Fruit fly (Drosophila melanogaster) whole organism, embryonic: ENCODE results near the gene MBD-like.

ENCODE experiments used
- Atf6 ChIP-seq: fragments of 200-800 bp; sonication (Bioruptor generic); IDR thresholded peaks from 2 replicates; pipeline ENCODE4 v1.3.6; 2022; ENCODE audit warnings: missing biosample characterization, missing genetic modification characterization
- B-H1 ChIP-seq: fragments of 200-800 bp; sonication (Bioruptor generic); IDR thresholded peaks from 3 replicates; pipeline ENCODE4 v1.3.6; 2022; ENCODE audit warnings: missing biosample characterization, missing genetic modification characterization
- Bdp1 ChIP-seq: fragments of 200-800 bp; sonication (Bioruptor generic); optimal IDR thresholded peaks from 3 replicates; lab custom pipeline; 2016; ENCODE audit warnings: missing biosample characterization, missing genetic modification characterization
- C15 ChIP-seq: fragments of 200-800 bp; sonication (Bioruptor generic); IDR thresholded peaks from 3 replicates; pipeline ENCODE4 v1.3.6; 2022; ENCODE audit warnings: missing biosample characterization, missing genetic modification characterization
- CG11456 ChIP-seq: fragments of 200-800 bp; sonication (Bioruptor generic); IDR thresholded peaks from 3 replicates; pipeline ENCODE4 v1.3.6; 2022; ENCODE audit warnings: missing biosample characterization, missing genetic modification characterization
- CG12236 ChIP-seq: fragments of 200-800 bp; sonication (Bioruptor generic); optimal IDR thresholded peaks from 2 replicates; lab custom pipeline; 2016; ENCODE audit warnings: missing biosample characterization, missing genetic modification characterization
- CG12744 ChIP-seq: fragments of 200-800 bp; sonication (Bioruptor generic); optimal IDR thresholded peaks from 2 replicates; lab custom pipeline; 2016; ENCODE audit warnings: missing biosample characterization, missing genetic modification characterization
- CG13775 ChIP-seq: fragments of 200-800 bp; sonication (Bioruptor generic); optimal IDR thresholded peaks from 3 replicates; lab custom pipeline; 2017; ENCODE audit warnings: missing biosample characterization, mild to moderate bottlenecking, missing genetic modification characterization
- CG15514 ChIP-seq: fragments of 200-800 bp; sonication (Bioruptor generic); optimal IDR thresholded peaks from 3 replicates; lab custom pipeline; 2017; ENCODE audit warnings: missing biosample characterization, missing genetic modification characterization, mild to moderate bottlenecking, moderate library complexity, missing genetic modification reagents
- CG16863 ChIP-seq: fragments of 200-800 bp; sonication (Bioruptor generic); optimal IDR thresholded peaks from 3 replicates; lab custom pipeline; 2016; ENCODE audit warnings: missing biosample characterization, missing genetic modification characterization
- CG17829 ChIP-seq: fragments of 200-800 bp; optimal IDR thresholded peaks from 2 replicates; lab custom pipeline; 2019; ENCODE audit warnings: missing biosample characterization, mild to moderate bottlenecking, missing genetic modification characterization, moderate library complexity
- CG18011 ChIP-seq: fragments of 200-800 bp; sonication (Bioruptor generic); optimal IDR thresholded peaks from 2 replicates; lab custom pipeline; 2017; ENCODE audit warnings: missing biosample characterization, missing genetic modification characterization, mild to moderate bottlenecking, moderate library complexity, missing genotype
- CG2129 ChIP-seq: fragments of 200-800 bp; sonication (Bioruptor generic); IDR thresholded peaks from 2 replicates; pipeline ENCODE4 v1.3.6; 2022; ENCODE audit warnings: missing biosample characterization, missing genetic modification characterization; ENCODE audit not compliant: partially characterized antibody
- CG32772 ChIP-seq: fragments of 200-800 bp; sonication (Bioruptor generic); IDR thresholded peaks from 2 replicates; pipeline ENCODE4 v1.3.6; 2022; ENCODE audit warnings: missing biosample characterization, missing genetic modification characterization
- CG3407 ChIP-seq: fragments of 200-800 bp; sonication (Bioruptor generic); optimal IDR thresholded peaks from 2 replicates; lab custom pipeline; 2018; ENCODE audit warnings: missing biosample characterization, mild to moderate bottlenecking, missing genetic modification characterization
- CG3995 ChIP-seq: fragments of 200-800 bp; sonication (Bioruptor generic); optimal IDR thresholded peaks from 3 replicates; lab custom pipeline; 2016; ENCODE audit warnings: missing biosample characterization, missing genetic modification characterization
- CG6175 ChIP-seq: fragments of 200-800 bp; sonication (Bioruptor generic); IDR thresholded peaks from 3 replicates; pipeline ENCODE4 v1.3.6; 2022; ENCODE audit warnings: missing biosample characterization, missing genetic modification characterization
- CG9727 ChIP-seq: fragments of 200-800 bp; sonication (Bioruptor generic); optimal IDR thresholded peaks from 3 replicates; lab custom pipeline; 2017; ENCODE audit warnings: missing biosample characterization, mild to moderate bottlenecking, missing genetic modification characterization
- CG9797 ChIP-seq: fragments of 200-800 bp; sonication (Bioruptor generic); optimal IDR thresholded peaks from 3 replicates; lab custom pipeline; 2018; ENCODE audit warnings: missing biosample characterization, mild to moderate bottlenecking, missing genetic modification characterization
- E2f1 ChIP-seq: fragments of 200-800 bp; sonication (Bioruptor generic); IDR thresholded peaks from 2 replicates; pipeline ENCODE4 v1.3.6; 2022; ENCODE audit warnings: missing biosample characterization, missing genetic modification characterization
- Eip74EF ChIP-seq, 2 experiments: fragments of 200-800 bp in 1 of 2; fragments of >200 bp in 1 of 2; sonication (Bioruptor generic) in 1 of 2; optimal IDR thresholded peaks; 2 replicates each; lab custom pipeline; 2017 to 2019; ENCODE audit warnings: missing biosample characterization in 2 of 2, missing genetic modification characterization in 2 of 2, mild to moderate bottlenecking in 1 of 2, moderate library complexity in 1 of 2
- Ets97D ChIP-seq: fragments of 200-800 bp; sonication (Bioruptor generic); optimal IDR thresholded peaks from 3 replicates; lab custom pipeline; 2016; ENCODE audit warnings: missing biosample characterization, missing genetic modification characterization
- H2.0 ChIP-seq: fragments of 200-800 bp; sonication (Bioruptor generic); IDR thresholded peaks from 2 replicates; pipeline ENCODE4 v1.3.6; 2022; ENCODE audit warnings: missing biosample characterization, missing genetic modification characterization
- HLH4C ChIP-seq: fragments of 200-800 bp; sonication (Bioruptor generic); IDR thresholded peaks from 3 replicates; pipeline ENCODE4 v1.3.6; 2022; ENCODE audit warnings: missing biosample characterization, missing genetic modification characterization; ENCODE audit not compliant: partially characterized antibody
- Hmr ChIP-seq: fragments of 200-800 bp; sonication (Bioruptor generic); optimal IDR thresholded peaks from 3 replicates; lab custom pipeline; 2017; ENCODE audit warnings: mild to moderate bottlenecking, missing biosample characterization, missing genetic modification reagents, missing genetic modification characterization
- Hr3 ChIP-seq: fragments of 200-800 bp; sonication (Bioruptor generic); optimal IDR thresholded peaks from 3 replicates; lab custom pipeline; 2016; ENCODE audit warnings: missing biosample characterization, missing genetic modification characterization
- Kr ChIP-seq: fragments of 200-800 bp; sonication (Bioruptor generic); optimal IDR thresholded peaks from 2 replicates; lab custom pipeline; 2017; ENCODE audit warnings: missing biosample characterization, mild to moderate bottlenecking, missing genetic modification characterization
- MTF-1 ChIP-seq: fragments of 200-800 bp; sonication (Bioruptor generic); optimal IDR thresholded peaks from 2 replicates; lab custom pipeline; 2018; ENCODE audit warnings: missing biosample characterization, mild to moderate bottlenecking, missing genetic modification characterization, borderline replicate concordance
- Med ChIP-seq: fragments of 200-800 bp; sonication (Bioruptor generic); peaks from one replicate; lab custom pipeline; 2016; ENCODE audit warnings: missing biosample characterization, missing genetic modification characterization, mild to moderate bottlenecking, inconsistent platforms, moderate library complexity
- Mrtf ChIP-seq: fragments of 200-800 bp; sonication (Bioruptor generic); IDR thresholded peaks from 3 replicates; pipeline ENCODE4 v1.3.6; 2022; ENCODE audit warnings: missing biosample characterization, missing genetic modification characterization
- Neu2 ChIP-seq: fragments of 200-800 bp; sonication (Bioruptor generic); optimal IDR thresholded peaks from 3 replicates; lab custom pipeline; 2016; ENCODE audit warnings: missing biosample characterization, missing genetic modification characterization, borderline replicate concordance
- Ravus ChIP-seq: fragments of 200-800 bp; sonication (Bioruptor generic); IDR thresholded peaks from 2 replicates; pipeline ENCODE4 v1.3.6; 2022; ENCODE audit warnings: missing biosample characterization, missing genetic modification characterization
- Sin3A ChIP-seq: fragments of >200 bp; optimal IDR thresholded peaks from 2 replicates; lab custom pipeline; 2018
- TFAM ChIP-seq: fragments of 200-800 bp; sonication (Bioruptor generic); optimal IDR thresholded peaks from 2 replicates; lab custom pipeline; 2017; ENCODE audit warnings: missing biosample characterization, missing genetic modification characterization, inconsistent platforms
- abd-A ChIP-seq: fragments of 200-800 bp; sonication (Bioruptor generic); optimal IDR thresholded peaks from 3 replicates; lab custom pipeline; 2019; ENCODE audit warnings: missing biosample characterization, mild to moderate bottlenecking, missing genetic modification characterization, moderate library complexity
- amos ChIP-seq: fragments of 200-800 bp; sonication (Bioruptor generic); IDR thresholded peaks from 2 replicates; pipeline ENCODE4 v1.3.6; 2022; ENCODE audit warnings: missing biosample characterization, missing genetic modification characterization; ENCODE audit not compliant: partially characterized antibody
- aop ChIP-seq: fragments of 200-800 bp; sonication (Bioruptor generic); IDR thresholded peaks from 2 replicates; pipeline ENCODE4 v1.3.6; 2022; ENCODE audit warnings: missing biosample characterization, missing genetic modification characterization
- ash1 ChIP-seq: fragments of 200-800 bp; sonication (Bioruptor generic); optimal IDR thresholded peaks from 2 replicates; lab custom pipeline; 2018; ENCODE audit warnings: missing biosample characterization, mild to moderate bottlenecking, missing genetic modification characterization
- chn ChIP-seq: fragments of 200-800 bp; sonication (Bioruptor generic); optimal IDR thresholded peaks from 2 replicates; lab custom pipeline; 2016; ENCODE audit warnings: missing biosample characterization, missing genetic modification characterization
- croc ChIP-seq: fragments of 200-800 bp; sonication (Bioruptor generic); conservative IDR thresholded peaks from 3 replicates; pipeline ENCODE4 v1.3.6; 2022; ENCODE audit warnings: missing biosample characterization, missing genetic modification characterization
- danr ChIP-seq: fragments of 200-800 bp; sonication (Bioruptor generic); IDR thresholded peaks from 2 replicates; pipeline ENCODE4 v1.3.6; 2022; ENCODE audit warnings: missing biosample characterization, missing genetic modification characterization
- gem ChIP-seq: fragments of 200-800 bp; sonication (Bioruptor generic); optimal IDR thresholded peaks from 2 replicates; lab custom pipeline; 2019; ENCODE audit warnings: missing biosample characterization, mild to moderate bottlenecking, missing genetic modification characterization, moderate library complexity
- hbn ChIP-seq: fragments of 200-800 bp; sonication (Bioruptor generic); IDR thresholded peaks from 2 replicates; pipeline ENCODE4 v1.3.6; 2022; ENCODE audit warnings: missing biosample characterization, missing genetic modification characterization; ENCODE audit not compliant: partially characterized antibody
- kah ChIP-seq: fragments of 200-800 bp; sonication (Bioruptor generic); optimal IDR thresholded peaks from 2 replicates; lab custom pipeline; 2018; ENCODE audit warnings: missing biosample characterization, mild to moderate bottlenecking, missing genetic modification characterization
- lilli ChIP-seq: fragments of 200-800 bp; sonication (Bioruptor generic); optimal IDR thresholded peaks from 3 replicates; lab custom pipeline; 2016; ENCODE audit warnings: missing biosample characterization, missing genetic modification characterization
- lola ChIP-seq, 3 experiments: fragments of >200 bp in 2 of 3; fragments of 200-800 bp in 1 of 3; sonication (Bioruptor generic) in 1 of 3; optimal IDR thresholded peaks; 2 replicates each; lab custom pipeline; 2017 to 2019; ENCODE audit warnings: missing biosample characterization in 3 of 3, missing genetic modification characterization in 3 of 3, mild to moderate bottlenecking in 1 of 3, moderate library complexity in 1 of 3
- nerfin-2 ChIP-seq: fragments of 200-800 bp; sonication (Bioruptor generic); IDR thresholded peaks from 2 replicates; pipeline ENCODE4 v1.3.6; 2022; ENCODE audit warnings: missing biosample characterization, missing genetic modification characterization; ENCODE audit not compliant: partially characterized antibody
- pum ChIP-seq: fragments of 200-800 bp; sonication (Bioruptor generic); optimal IDR thresholded peaks from 2 replicates; lab custom pipeline; 2016; ENCODE audit warnings: missing biosample characterization, missing genetic modification characterization
- pzg ChIP-seq: fragments of 200-800 bp; sonication (Bioruptor generic); optimal IDR thresholded peaks from 3 replicates; lab custom pipeline; 2018; ENCODE audit warnings: missing biosample characterization, mild to moderate bottlenecking, missing genetic modification characterization, moderate library complexity
- toy ChIP-seq: fragments of 200-800 bp; sonication (Bioruptor generic); IDR thresholded peaks from 2 replicates; pipeline ENCODE4 v1.3.6; 2022; ENCODE audit warnings: missing biosample characterization, missing genetic modification characterization
- vnd ChIP-seq: fragments of 200-800 bp; sonication (Bioruptor generic); IDR thresholded peaks from 3 replicates; pipeline ENCODE4 v1.3.6; 2022; ENCODE audit warnings: missing biosample characterization, missing genetic modification characterization; ENCODE audit not compliant: partially characterized antibody

MBD-like gene

DNA sequence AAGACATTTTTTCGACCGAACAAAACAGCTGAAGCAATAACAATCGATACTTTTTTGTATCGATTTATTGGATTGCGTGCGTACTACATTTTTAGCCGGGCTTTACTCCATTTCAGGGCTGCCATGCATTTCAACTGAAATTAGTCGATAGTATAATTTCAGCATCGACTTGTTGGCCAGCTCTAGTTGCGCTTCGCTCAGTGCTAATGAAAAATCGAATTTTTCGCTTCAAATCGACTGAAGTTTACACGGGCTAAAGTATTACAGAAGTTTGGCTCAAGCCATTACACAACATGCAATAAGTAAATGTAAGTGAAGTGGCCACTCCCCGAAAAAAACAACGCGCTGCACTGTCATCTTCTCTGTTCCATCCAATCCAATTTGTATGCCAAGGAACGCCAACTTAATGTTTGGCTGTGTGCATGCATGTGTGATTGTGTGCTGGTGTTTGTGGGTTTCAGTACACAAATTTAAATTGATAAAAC, 43.7 kb upstream of the MBD-like start, which contains the start of the genes mRpL47, CG8176 and Kdm3 (continued):
- TF ChIP-seq ash1 (GFP tag; lab: Kevin White, UChicago) (no peak), HLH4C (no peak), C15 (GFP tag; lab: Robert Waterston, UW) (no peak), Neu2 (GFP tag; lab: Kevin White, UChicago) (no peak), CG12744 (GFP tag; lab: Kevin White, UChicago) (peak; percentile 48), aop (GFP tag; lab: Robert Waterston, UW) (no peak), H2.0 (GFP tag; lab: Robert Waterston, UW) (no peak), CG3407 (GFP tag; lab: Kevin White, UChicago) (no peak), croc (GFP tag; lab: Robert Waterston, UW) (no peak), B-H1 (GFP tag; lab: Robert Waterston, UW) (no peak), hbn (GFP tag; lab: Robert Waterston, UW) (no peak), CG3995 (GFP tag; lab: Kevin White, UChicago) (no peak), TFAM (GFP tag; lab: Kevin White, UChicago) (no peak), CG16863 (peak; percentile 36), Eip74EF (GFP tag; optimal IDR thresholded peaks at IDR 0.05; lab: Kevin White, UChicago) (no peak), kah (GFP tag; lab: Kevin White, UChicago) (no peak), CG9797 (GFP tag; lab: Kevin White, UChicago) (peak; percentile 81), gem (no peak), toy (no peak), pum (peak; percentile 79), CG15514 (GFP tag; lab: Kevin White, UChicago) (peak; percentile 89), pzg (peak; percentile 100), Sin3A (lab: Kevin White, UChicago) (peak; percentile 96), CG32772 (GFP tag; lab: Robert Waterston, UW) (no peak), Ets97D (GFP tag; lab: Kevin White, UChicago) (peak; percentile 94), Hmr (GFP tag; lab: Kevin White, UChicago) (peak; percentile 86), CG12236 (GFP tag; lab: Kevin White, UChicago) (no peak), CG11456 (GFP tag; lab: Robert Waterston, UW) (no peak), Hr3 (GFP tag; lab: Kevin White, UChicago) (peak; percentile 48), Med (GFP tag; lab: Kevin White, UChicago) (peak; percentile 98), CG6175 (GFP tag; lab: Robert Waterston, UW) (no peak), CG9727 (GFP tag; lab: Kevin White, UChicago) (peak; percentile 28), E2f1 (no peak), amos (GFP tag; lab: Robert Waterston, UW) (no peak), Ravus (GFP tag; lab: Robert Waterston, UW) (no peak), lola (GFP tag; optimal IDR thresholded peaks at IDR 0.05; lab: Kevin White, UChicago) (peak in 1 of 3 experiments; percentile 19), chn (peak; percentile 75), lilli (GFP tag; lab: Kevin White, UChicago) (peak; percentile 85), Atf6 (no peak), MTF-1 (no peak), nerfin-2 (GFP tag; lab: Robert Waterston, UW) (no peak), Bdp1 (GFP tag; lab: Kevin White, UChicago) (peak; percentile 58), CG2129 (GFP tag; lab: Robert Waterston, UW) (no peak), CG13775 (GFP tag; lab: Kevin White, UChicago) (peak; percentile 35), vnd (no peak), CG18011 (GFP tag; lab: Kevin White, UChicago) (peak; percentile 21), Mrtf (GFP tag; lab: Robert Waterston, UW) (no peak), Kr (no peak), abd-A (tag; lab: Kevin White, UChicago) (no peak), danr (GFP tag; lab: Robert Waterston, UW) (no peak), CG17829 (tag; lab: Kevin White, UChicago) (peak; percentile 82)
